Worm (Caenorhabditis elegans): ENCODE data around the gene Y57A10B.6.

DNA sequence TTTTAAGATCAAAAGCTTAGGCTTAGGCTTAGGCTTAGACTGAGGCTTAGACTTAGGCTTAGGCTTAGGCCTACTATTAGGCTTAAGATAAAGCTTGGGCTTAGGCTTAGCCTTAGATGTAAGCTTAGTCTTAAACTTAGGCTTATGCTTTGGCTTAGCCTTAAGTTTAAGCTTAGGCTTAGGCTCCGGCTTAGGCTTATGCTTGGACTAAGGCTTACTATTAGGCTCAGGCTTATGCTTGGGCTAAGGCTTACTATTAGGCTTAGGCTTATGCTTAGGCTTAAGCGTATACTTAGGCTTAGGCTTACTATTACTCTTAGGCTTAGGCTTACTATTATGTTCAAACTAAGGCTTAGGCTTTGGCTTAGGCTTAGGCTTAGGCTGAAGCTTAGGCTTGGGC, 46.8 kb downstream of the Y57A10B.6 start:
- TF ChIP-seq elt-3 (tag; optimal IDR thresholded peaks at IDR 0.05) = no peak
- TF ChIP-seq unc-39 (tag; optimal IDR thresholded peaks at IDR 0.05) = no peak
- TF ChIP-seq ces-1 (GFP tag; optimal IDR thresholded peaks at IDR 0.05) = no peak
- TF ChIP-seq nhr-237 (tag; optimal IDR thresholded peaks at IDR 0.05) = no peak
- TF ChIP-seq mep-1 (tag; optimal IDR thresholded peaks at IDR 0.05) = no peak
- TF ChIP-seq nhr-76 (tag; optimal IDR thresholded peaks at IDR 0.05) = no peak
- no peak for TF ChIP-seq nhr-28 (tag; optimal IDR thresholded peaks at IDR 0.05)
- no peak for TF ChIP-seq unc-120 (tag; optimal IDR thresholded peaks at IDR 0.05; ENCODE audit: poor library complexity, severe bottlenecking)
- TF ChIP-seq nhr-12 (tag; optimal IDR thresholded peaks at IDR 0.05) = no peak
- TF ChIP-seq lsy-2 (tag; optimal IDR thresholded peaks at IDR 0.05) = no peak
- no peak for TF ChIP-seq ztf-11 (tag; optimal IDR thresholded peaks at IDR 0.05)
- no peak for TF ChIP-seq ceh-43 (GFP tag; optimal IDR thresholded peaks at IDR 0.05)

Data from whole organism, mixed stage, embryonic.